Worm (Caenorhabditis elegans): Measurements from ENCODE around the gene T04A8.8.

ce11 chrIII:4720620-4721227, 26.9 kb downstream of the T04A8.8 start, which contains the start of gene emb-5:
- no peak for TF ChIP-seq ref-1 (GFP tag; conservative IDR thresholded peaks at IDR 0.05)
- TF ChIP-seq flt-1 (GFP tag; IDR thresholded peaks at IDR 0.05), result 0 out of 2 replicates have a peak, but pooled peaks have one; percentile 45
- no peak for TF ChIP-seq T22C8.4 (GFP tag; IDR thresholded peaks at IDR 0.05)
- TF ChIP-seq tab-1 (GFP tag; IDR thresholded peaks at IDR 0.05), result no peak
- no peak for TF ChIP-seq med-1 (GFP tag; optimal IDR thresholded peaks at IDR 0.05; ENCODE audit: insufficient read depth)
- no peak for TF ChIP-seq ztf-23 (GFP tag; IDR thresholded peaks at IDR 0.05)
- TF ChIP-seq klf-2 (GFP tag; conservative IDR thresholded peaks at IDR 0.05), result no peak
- TF ChIP-seq cog-1 (tag; optimal IDR thresholded peaks at IDR 0.05), result no peak
- TF ChIP-seq ztf-29 (GFP tag; IDR thresholded peaks at IDR 0.05), result no peak

Measured in whole organism, midembryonic.